Fruit fly (Drosophila melanogaster): ENCODE data around the gene boss.

The boss gene

dm6 chr3R:26005619-26005977 is 43.8 kb downstream of the boss start (continued):
- TF ChIP-seq Xrp1 (GFP tag; IDR thresholded peaks at IDR 0.05) (0 out of 2 replicates have a peak, but pooled peaks have one; percentile 9), CG17361 (GFP tag; IDR thresholded peaks at IDR 0.05) (no peak), croc (GFP tag; conservative IDR thresholded peaks at IDR 0.05) (no peak)

dm6 chr3R:26005978-26006934 is 44.5 kb downstream of the boss start:
- TF ChIP-seq Asciz (GFP tag; optimal IDR thresholded peaks at IDR 0.05) (no peak), Optix (GFP tag; IDR thresholded peaks at IDR 0.05) (no peak), CG2202 (tag; optimal IDR thresholded peaks at IDR 0.05) (peak; percentile 6), sim (GFP tag; IDR thresholded peaks at IDR 0.05) (no peak), Kr (GFP tag; optimal IDR thresholded peaks at IDR 0.05) (peak; percentile 85), CG17328 (GFP tag; IDR thresholded peaks at IDR 0.05) (peak; percentile 38; the same call in 1 of the 2 replicates), Hmx (GFP tag; optimal IDR thresholded peaks at IDR 0.05) (no peak), CG32767 (GFP tag; IDR thresholded peaks at IDR 0.05) (peak; percentile 42; the same call in 1 of the 2 replicates), ERR (GFP tag; optimal IDR thresholded peaks at IDR 0.05) (no peak), CG10431 (GFP tag; optimal IDR thresholded peaks at IDR 0.05) (no peak), CG6683 (GFP tag; optimal IDR thresholded peaks at IDR 0.05) (no peak), CG18476 (GFP tag; optimal IDR thresholded peaks at IDR 0.05) (no peak), CG9609 (GFP tag; optimal IDR thresholded peaks at IDR 0.05) (no peak), BEAF-32 (GFP tag; optimal IDR thresholded peaks at IDR 0.05) (no peak), CHES-1-like (GFP tag; optimal IDR thresholded peaks at IDR 0.05) (no peak), cato (GFP tag; optimal IDR thresholded peaks at IDR 0.05; ENCODE audit: borderline replicate concordance) (no peak), CG4617 (GFP tag; optimal IDR thresholded peaks at IDR 0.05; ENCODE audit: borderline replicate concordance) (no peak), HmgD (GFP tag; optimal IDR thresholded peaks at IDR 0.05) (no peak), CG9932 (GFP tag; IDR thresholded peaks at IDR 0.05) (peak; percentile 36), tup (GFP tag; optimal IDR thresholded peaks at IDR 0.05) (no peak), nau (GFP tag; optimal IDR thresholded peaks at IDR 0.05) (no peak), CG1529 (GFP tag; optimal IDR thresholded peaks at IDR 0.05) (no peak), CG18011 (GFP tag; optimal IDR thresholded peaks at IDR 0.05) (no peak), lola (GFP tag; optimal IDR thresholded peaks at IDR 0.05) (no peak), z (GFP tag; IDR thresholded peaks at IDR 0.05) (peak; percentile 62; the same call in 2 of the 3 replicates), al (GFP tag; IDR thresholded peaks at IDR 0.05) (no peak), HLH4C (GFP tag; IDR thresholded peaks at IDR 0.05; ENCODE audit: partially characterized antibody) (peak; percentile 30; the same call in 1 of the 3 replicates), CG8924 (tag; optimal IDR thresholded peaks at IDR 0.05) (peak; percentile 29), CG14860 (GFP tag; IDR thresholded peaks at IDR 0.05; ENCODE audit: partially characterized antibody) (no peak), CG7786 (GFP tag; optimal IDR thresholded peaks at IDR 0.05) (no peak), Tbp (GFP tag; optimal IDR thresholded peaks at IDR 0.05) (peak; percentile 97), CG8765 (GFP tag; IDR thresholded peaks at IDR 0.05) (no peak), CG11093 (GFP tag; IDR thresholded peaks at IDR 0.05) (no peak), CG33213 (GFP tag; optimal IDR thresholded peaks at IDR 0.05) (no peak), Drgx (GFP tag; IDR thresholded peaks at IDR 0.05) (peak; percentile 58), Eip74EF (GFP tag; optimal IDR thresholded peaks at IDR 0.05) (peak in 1 of 2 experiments; percentile 38), Fer1 (GFP tag; optimal IDR thresholded peaks at IDR 0.05) (no peak), NFAT (GFP tag; IDR thresholded peaks at IDR 0.05) (0 out of 2 replicates have a peak, but pooled peaks have one; percentile 39), Nf-YC (tag; optimal IDR thresholded peaks at IDR 0.05) (peak; percentile 68), CG11456 (GFP tag; IDR thresholded peaks at IDR 0.05) (no peak), eyg (GFP tag; optimal IDR thresholded peaks at IDR 0.05) (no peak), gro (GFP tag; optimal IDR thresholded peaks at IDR 0.05) (peak; percentile 67), crp (GFP tag; optimal IDR thresholded peaks at IDR 0.05) (no peak)
